Worm (Caenorhabditis elegans) whole organism, early embryonic: ENCODE results near the gene ceh-23.

Experiments used
- B0310.2 ChIP-seq: sonication (generic microtip); optimal IDR thresholded peaks from 2 replicates; lab custom pipeline; 2016; ENCODE audit warnings: mild to moderate bottlenecking, missing genetic modification characterization, missing compliant biosample characterization
- F13C5.2 ChIP-seq: sonication (generic microtip); optimal IDR thresholded peaks from 2 replicates; lab custom pipeline; 2017; ENCODE audit warnings: mild to moderate bottlenecking, missing genetic modification characterization, inconsistent platforms, missing compliant biosample characterization
- aly-1 ChIP-seq: sonication (generic microtip); optimal IDR thresholded peaks from 2 replicates; lab custom pipeline; 2016; ENCODE audit warnings: missing genetic modification characterization, missing compliant biosample characterization
- ama-1 ChIP-seq: fragments of 150-350 bp; optimal IDR thresholded peaks from 2 replicates; lab custom pipeline; 2014
- ceh-13 ChIP-seq: fragments of 200-800 bp; sonication (Bioruptor generic); optimal IDR thresholded peaks from 2 replicates; lab custom pipeline; 2018; ENCODE audit warnings: mild to moderate bottlenecking, missing genetic modification characterization, missing compliant biosample characterization
- ceh-36 ChIP-seq: sonication (generic microtip); optimal IDR thresholded peaks from 2 replicates; lab custom pipeline; 2016; ENCODE audit warnings: missing genetic modification characterization, inconsistent platforms, missing compliant biosample characterization
- ets-7 ChIP-seq: sonication (generic microtip); optimal IDR thresholded peaks from 2 replicates; lab custom pipeline; 2016; ENCODE audit warnings: missing genotype, missing genetic modification characterization, missing compliant biosample characterization
- flt-1 ChIP-seq: fragments of 200-800 bp; sonication (Bioruptor generic); IDR thresholded peaks from 2 replicates; pipeline ENCODE4 v1.3.6; 2022; ENCODE audit warnings: missing genetic modification characterization, missing compliant biosample characterization
- hmbx-1 ChIP-seq: sonication (generic microtip); optimal IDR thresholded peaks from 2 replicates; lab custom pipeline; 2016; ENCODE audit warnings: mild to moderate bottlenecking, missing genetic modification characterization, missing compliant biosample characterization
- hmg-4 ChIP-seq: fragments of 200-800 bp; sonication (Bioruptor generic); optimal IDR thresholded peaks from 2 replicates; lab custom pipeline; 2018; ENCODE audit warnings: mild to moderate bottlenecking, missing genetic modification characterization, missing compliant biosample characterization
- hnd-1 ChIP-seq: sonication (generic microtip); optimal IDR thresholded peaks from 2 replicates; lab custom pipeline; 2016; ENCODE audit warnings: missing genetic modification characterization, missing compliant biosample characterization
- pes-1 ChIP-seq: fragments of 200-800 bp; sonication (Bioruptor generic); IDR thresholded peaks from 2 replicates; pipeline ENCODE4 v1.3.6; 2022; ENCODE audit warnings: missing genetic modification reagents, missing genetic modification characterization, missing compliant biosample characterization
- scrt-1 ChIP-seq: fragments of 200-800 bp; sonication (Bioruptor generic); IDR thresholded peaks from 2 replicates; pipeline ENCODE4 v1.3.6; 2022; ENCODE audit warnings: missing genetic modification characterization, missing compliant biosample characterization
- sea-1 ChIP-seq: fragments of 200-800 bp; sonication (Bioruptor generic); conservative IDR thresholded peaks from 2 replicates; pipeline ENCODE4 v1.3.6; 2022; ENCODE audit warnings: missing genetic modification characterization, missing compliant biosample characterization
- tbx-11 ChIP-seq: fragments of 200-800 bp; sonication (Bioruptor generic); IDR thresholded peaks from 2 replicates; pipeline ENCODE4 v1.3.6; 2022; ENCODE audit warnings: missing genetic modification characterization, missing compliant biosample characterization
- tbx-37 ChIP-seq: fragments of 200-800 bp; sonication (Bioruptor generic); conservative IDR thresholded peaks from 2 replicates; pipeline ENCODE4 v1.3.6; 2022; ENCODE audit warnings: missing genetic modification reagents, missing genetic modification characterization, missing compliant biosample characterization
- tra-4 ChIP-seq: sonication (generic microtip); optimal IDR thresholded peaks from 2 replicates; lab custom pipeline; 2017; ENCODE audit warnings: missing genetic modification characterization, missing compliant biosample characterization

ceh-23 gene

ce11 chrIII:7872776-7873175, 33.4 kb downstream of the ceh-23 start:
- TF ChIP-seq hmbx-1 (tag; lab: Kevin White, UChicago) (no peak), ceh-36 (tag; lab: Kevin White, UChicago) (no peak)

- TF ChIP-seq flt-1 (GFP tag; lab: Robert Waterston, UW) (no peak), ets-7 (tag; lab: Kevin White, UChicago) (no peak), tra-4 (tag; lab: Kevin White, UChicago) (no peak), tbx-11 (GFP tag; lab: Robert Waterston, UW) (no peak), ama-1 (no peak), B0310.2 (no peak), aly-1 (no peak), hnd-1 (tag; lab: Kevin White, UChicago) (no peak), hmbx-1 (tag; lab: Kevin White, UChicago) (no peak), ceh-36 (tag; lab: Kevin White, UChicago) (no peak), pes-1 (no peak), F13C5.2 (tag; lab: Kevin White, UChicago) (no peak), ceh-13 (GFP tag; lab: Kevin White, UChicago) (no peak), sea-1 (GFP tag; lab: Robert Waterston, UW) (no peak), hmg-4 (GFP tag; lab: Kevin White, UChicago) (no peak)
These were observed 34.1 kb downstream of the ceh-23 start, which contains the start of gene tyr-1 for ce11 chrIII:7873481-7873880. Gene tyr-1 (plus strand): TSS chrIII:7873781.

ce11 chrIII:7877090-7877489, 37.7 kb downstream of the ceh-23 start:
- no peak for TF ChIP-seq tbx-11 (GFP tag; lab: Robert Waterston, UW)
- no peak for TF ChIP-seq hmg-4 (GFP tag; lab: Kevin White, UChicago)
- TF ChIP-seq B0310.2, result no peak
- no peak for TF ChIP-seq tra-4 (tag; lab: Kevin White, UChicago)
- no peak for TF ChIP-seq pes-1
- no peak for TF ChIP-seq flt-1 (GFP tag; lab: Robert Waterston, UW)
- no peak for TF ChIP-seq tbx-37 (GFP tag; lab: Robert Waterston, UW)
- no peak for TF ChIP-seq aly-1
- no peak for TF ChIP-seq ets-7 (tag; lab: Kevin White, UChicago)
- TF ChIP-seq ceh-36 (tag; lab: Kevin White, UChicago), result no peak
- TF ChIP-seq sea-1 (GFP tag; lab: Robert Waterston, UW), result no peak
- no peak for TF ChIP-seq scrt-1 (GFP tag; lab: Robert Waterston, UW)
- TF ChIP-seq hnd-1 (tag; lab: Kevin White, UChicago), result no peak
- no peak for TF ChIP-seq ama-1
- no peak for TF ChIP-seq hmbx-1 (tag; lab: Kevin White, UChicago)
- TF ChIP-seq ceh-13 (GFP tag; lab: Kevin White, UChicago), result no peak
- no peak for TF ChIP-seq F13C5.2 (tag; lab: Kevin White, UChicago)

ce11 chrIII:7878852-7879329, 39.5 kb downstream of the ceh-23 start, which contains the start of gene sup-18:
Gene sup-18 (minus strand): TSS chrIII:7878902.
- TF ChIP-seq hmbx-1 (tag; lab: Kevin White, UChicago), result no peak
- TF ChIP-seq hmg-4 (GFP tag; lab: Kevin White, UChicago), result no peak
- no peak for TF ChIP-seq flt-1 (GFP tag; lab: Robert Waterston, UW)
- no peak for TF ChIP-seq aly-1
- TF ChIP-seq tbx-11 (GFP tag; lab: Robert Waterston, UW), result no peak
- no peak for TF ChIP-seq ets-7 (tag; lab: Kevin White, UChicago)
- TF ChIP-seq sea-1 (GFP tag; lab: Robert Waterston, UW), result no peak
- no peak for TF ChIP-seq ceh-13 (GFP tag; lab: Kevin White, UChicago)
- TF ChIP-seq ceh-36 (tag; lab: Kevin White, UChicago), result no peak
- no peak for TF ChIP-seq tbx-37 (GFP tag; lab: Robert Waterston, UW)
- no peak for TF ChIP-seq B0310.2
- no peak for TF ChIP-seq pes-1
- TF ChIP-seq hnd-1 (tag; lab: Kevin White, UChicago), result no peak
- no peak for TF ChIP-seq tra-4 (tag; lab: Kevin White, UChicago)
- TF ChIP-seq ama-1, result no peak
- no peak for TF ChIP-seq scrt-1 (GFP tag; lab: Robert Waterston, UW)
- TF ChIP-seq F13C5.2 (tag; lab: Kevin White, UChicago), result no peak

ce11 chrIII:7880132-7880715, 40.8 kb downstream of the ceh-23 start:
- no peak for TF ChIP-seq hmbx-1 (tag; lab: Kevin White, UChicago)
- TF ChIP-seq tbx-37 (GFP tag; lab: Robert Waterston, UW), result no peak
- no peak for TF ChIP-seq hnd-1 (tag; lab: Kevin White, UChicago)
- TF ChIP-seq flt-1 (GFP tag; lab: Robert Waterston, UW), result no peak
- TF ChIP-seq pes-1, result no peak
- TF ChIP-seq hmg-4 (GFP tag; lab: Kevin White, UChicago), result no peak
- TF ChIP-seq sea-1 (GFP tag; lab: Robert Waterston, UW), result no peak
- no peak for TF ChIP-seq tra-4 (tag; lab: Kevin White, UChicago)
- no peak for TF ChIP-seq ama-1
- TF ChIP-seq B0310.2, result no peak
- TF ChIP-seq ceh-36 (tag; lab: Kevin White, UChicago), result no peak
- no peak for TF ChIP-seq ets-7 (tag; lab: Kevin White, UChicago)
- no peak for TF ChIP-seq scrt-1 (GFP tag; lab: Robert Waterston, UW)
- no peak for TF ChIP-seq F13C5.2 (tag; lab: Kevin White, UChicago)
- no peak for TF ChIP-seq tbx-11 (GFP tag; lab: Robert Waterston, UW)
- no peak for TF ChIP-seq ceh-13 (GFP tag; lab: Kevin White, UChicago)
- TF ChIP-seq aly-1, result no peak

ce11 chrIII:7882900-7883299, 43.5 kb downstream of the ceh-23 start, which contains the start of gene ZK688.9:
Gene ZK688.9 (minus strand): TSS chrIII:7883000.
- TF ChIP-seq B0310.2 (no peak), tbx-37 (GFP tag; lab: Robert Waterston, UW) (no peak), hmbx-1 (tag; lab: Kevin White, UChicago) (no peak), ceh-36 (tag; lab: Kevin White, UChicago) (no peak), tbx-11 (GFP tag; lab: Robert Waterston, UW) (no peak), ama-1 (no peak), aly-1 (no peak), hmg-4 (GFP tag; lab: Kevin White, UChicago) (no peak), flt-1 (GFP tag; lab: Robert Waterston, UW) (no peak)
